Fruit fly (Drosophila melanogaster) whole organism, prepupa: ENCODE data around the gene srl.

ENCODE experiments used
- Blimp-1 ChIP-seq: fragments of 200-800 bp; sonication (Bioruptor generic); optimal IDR thresholded peaks from 3 replicates; lab custom pipeline; 2017; ENCODE audit warnings: missing biosample characterization, missing genetic modification characterization, mild to moderate bottlenecking, moderate library complexity, missing genetic modification reagents
- CG10631 ChIP-seq: fragments of 200-800 bp; sonication (Bioruptor generic); optimal IDR thresholded peaks from 2 replicates; lab custom pipeline; 2016; ENCODE audit warnings: missing biosample characterization, missing genetic modification characterization
- CG10669 ChIP-seq: fragments of 200-800 bp; sonication (Bioruptor generic); optimal IDR thresholded peaks from 3 replicates; lab custom pipeline; 2018; ENCODE audit warnings: missing biosample characterization, mild to moderate bottlenecking, missing genetic modification characterization, moderate library complexity
- CG11762 ChIP-seq: fragments of 200-800 bp; sonication (Bioruptor generic); optimal IDR thresholded peaks from 3 replicates; lab custom pipeline; 2016; ENCODE audit warnings: missing biosample characterization, missing genetic modification characterization; ENCODE audit not compliant: insufficient read depth
- CG11902 ChIP-seq: fragments of 200-800 bp; sonication (Bioruptor generic); optimal IDR thresholded peaks from 3 replicates; lab custom pipeline; 2016; ENCODE audit warnings: missing biosample characterization, missing genetic modification characterization
- CG1621 ChIP-seq: fragments of 200-800 bp; sonication (Bioruptor generic); optimal IDR thresholded peaks from 3 replicates; lab custom pipeline; 2018; ENCODE audit warnings: missing biosample characterization, mild to moderate bottlenecking, missing genetic modification characterization
- CG31627 ChIP-seq: fragments of 200-800 bp; sonication (Bioruptor generic); optimal IDR thresholded peaks from 3 replicates; lab custom pipeline; 2016; ENCODE audit warnings: missing biosample characterization, missing genetic modification characterization
- CG32006 ChIP-seq: fragments of 200-800 bp; sonication (Bioruptor generic); optimal IDR thresholded peaks from 3 replicates; lab custom pipeline; 2017; ENCODE audit warnings: missing biosample characterization, mild to moderate bottlenecking, missing genetic modification characterization
- CG3919 ChIP-seq: fragments of 200-800 bp; sonication (Bioruptor generic); optimal IDR thresholded peaks from 3 replicates; lab custom pipeline; 2016; ENCODE audit warnings: missing biosample characterization, missing genetic modification characterization
- CG6808 ChIP-seq: fragments of 200-800 bp; sonication (Bioruptor generic); optimal IDR thresholded peaks from 3 replicates; lab custom pipeline; 2017; ENCODE audit warnings: missing biosample characterization, missing genetic modification characterization, mild to moderate bottlenecking, moderate library complexity, missing genetic modification reagents
- CG6854 ChIP-seq: fragments of 200-800 bp; sonication (Bioruptor generic); optimal IDR thresholded peaks from 2 replicates; lab custom pipeline; 2017; ENCODE audit warnings: missing biosample characterization, mild to moderate bottlenecking, missing genetic modification characterization
- CG7368 ChIP-seq: fragments of 200-800 bp; sonication (Bioruptor generic); optimal IDR thresholded peaks from 3 replicates; lab custom pipeline; 2016; ENCODE audit warnings: missing biosample characterization, missing genetic modification characterization
- CG8632 ChIP-seq: fragments of 200-800 bp; sonication (Bioruptor generic); optimal IDR thresholded peaks from 3 replicates; lab custom pipeline; 2016; ENCODE audit warnings: missing biosample characterization, missing genetic modification characterization
- Eip75B ChIP-seq: fragments of 200-800 bp; sonication (Bioruptor generic); optimal IDR thresholded peaks from 3 replicates; lab custom pipeline; 2016; ENCODE audit warnings: missing biosample characterization, missing genetic modification characterization
- Eip78C ChIP-seq: fragments of 200-800 bp; sonication (Bioruptor generic); peaks from one replicate; lab custom pipeline; 2016; ENCODE audit warnings: missing biosample characterization, missing genetic modification characterization
- Ets21C ChIP-seq: fragments of 200-800 bp; sonication (Bioruptor generic); optimal IDR thresholded peaks from 3 replicates; lab custom pipeline; 2016; ENCODE audit warnings: missing biosample characterization, missing genetic modification characterization
- Hr4 ChIP-seq: fragments of 200-800 bp; sonication (Bioruptor generic); optimal IDR thresholded peaks from 3 replicates; lab custom pipeline; 2016; ENCODE audit warnings: missing biosample characterization, missing genetic modification characterization
- Lpt ChIP-seq: fragments of 200-800 bp; sonication (Bioruptor generic); optimal IDR thresholded peaks from 3 replicates; lab custom pipeline; 2016; ENCODE audit warnings: missing biosample characterization, missing genetic modification characterization
- Met ChIP-seq: fragments of 200-800 bp; sonication (Bioruptor generic); optimal IDR thresholded peaks from 3 replicates; lab custom pipeline; 2016; ENCODE audit warnings: missing biosample characterization, missing genetic modification characterization
- Sox102F ChIP-seq: fragments of 200-800 bp; sonication (Bioruptor generic); optimal IDR thresholded peaks from 2 replicates; lab custom pipeline; 2016; ENCODE audit warnings: missing biosample characterization, mild to moderate bottlenecking, missing genetic modification characterization
- Sox14 ChIP-seq: fragments of 200-800 bp; sonication (Bioruptor generic); optimal IDR thresholded peaks from 3 replicates; lab custom pipeline; 2016; ENCODE audit warnings: missing biosample characterization, missing genetic modification characterization
- Sox15 ChIP-seq: fragments of 200-800 bp; sonication (Bioruptor generic); optimal IDR thresholded peaks from 3 replicates; lab custom pipeline; 2016; ENCODE audit warnings: missing biosample characterization, missing genetic modification characterization
- cyc ChIP-seq: fragments of 200-800 bp; sonication (Bioruptor generic); optimal IDR thresholded peaks from 3 replicates; lab custom pipeline; 2016; ENCODE audit warnings: missing biosample characterization, missing genetic modification characterization
- dac ChIP-seq: fragments of 200-800 bp; sonication (Bioruptor generic); optimal IDR thresholded peaks from 2 replicates; lab custom pipeline; 2017; ENCODE audit warnings: missing biosample characterization, mild to moderate bottlenecking, missing genetic modification characterization
- dsx ChIP-seq: fragments of 200-800 bp; optimal IDR thresholded peaks from 3 replicates; lab custom pipeline; 2019; ENCODE audit warnings: missing biosample characterization, mild to moderate bottlenecking, missing genetic modification characterization, moderate library complexity; ENCODE audit not compliant: poor library complexity, severe bottlenecking
- eg ChIP-seq: fragments of 200-800 bp; sonication (Bioruptor generic); IDR thresholded peaks from 3 replicates; pipeline ENCODE4 v1.3.6; 2022; ENCODE audit warnings: missing biosample characterization, missing genetic modification characterization
- esn ChIP-seq: fragments of 200-800 bp; sonication (Bioruptor generic); optimal IDR thresholded peaks from 2 replicates; lab custom pipeline; 2016; ENCODE audit warnings: missing biosample characterization, mild to moderate bottlenecking, missing genetic modification characterization, moderate library complexity
- fd85E ChIP-seq: fragments of 200-800 bp; sonication (Bioruptor generic); optimal IDR thresholded peaks from 3 replicates; lab custom pipeline; 2016; ENCODE audit warnings: missing biosample characterization, missing genetic modification characterization
- salr ChIP-seq, 2 experiments: fragments of 200-800 bp; sonication (Bioruptor generic); optimal IDR thresholded peaks; 3 replicates each; lab custom pipeline; 2016 to 2018; ENCODE audit warnings: missing biosample characterization in 2 of 2, missing genetic modification characterization in 2 of 2, mild to moderate bottlenecking in 1 of 2
- svp ChIP-seq: fragments of 200-800 bp; sonication (Bioruptor generic); peaks from one replicate; lab custom pipeline; 2016; ENCODE audit warnings: missing biosample characterization, missing genetic modification characterization
- vri ChIP-seq: fragments of 200-800 bp; sonication (Bioruptor generic); optimal IDR thresholded peaks from 3 replicates; lab custom pipeline; 2016; ENCODE audit warnings: missing biosample characterization, mild to moderate bottlenecking, missing genetic modification characterization

The srl gene

dm6 chr3R:4478220-4479037 lies 49.3 kb upstream of the srl start (continued):
- TF ChIP-seq CG11762 (peak; percentile 73), salr (GFP tag; optimal IDR thresholded peaks at IDR 0.05; lab: Kevin White, UChicago) (peak; percentile 57 to 78), fd85E (peak; percentile 83), Blimp-1 (GFP tag; lab: Kevin White, UChicago) (peak; percentile 53), CG3919 (GFP tag; lab: Kevin White, UChicago) (peak; percentile 92), CG32006 (GFP tag; lab: Kevin White, UChicago) (peak; percentile 77), Sox15 (peak; percentile 80), esn (GFP tag; lab: Kevin White, UChicago) (peak; percentile 95), Lpt (GFP tag; lab: Kevin White, UChicago) (peak; percentile 68), CG11902 (GFP tag; lab: Kevin White, UChicago) (peak; percentile 76), svp (GFP tag; lab: Kevin White, UChicago) (peak; percentile 95), CG1621 (tag; lab: Kevin White, UChicago) (peak; percentile 67), Sox102F (peak; percentile 94), vri (GFP tag; lab: Kevin White, UChicago) (peak; percentile 86), Sox14 (GFP tag; lab: Kevin White, UChicago) (peak; percentile 87), CG6808 (GFP tag; lab: Kevin White, UChicago) (peak; percentile 58)

dm6 chr3R:4476004-4476403 lies 46.9 kb upstream of the srl start:
- no peak for TF ChIP-seq dsx
- no peak for TF ChIP-seq Eip75B (GFP tag; lab: Kevin White, UChicago)
- peak; percentile 13 for TF ChIP-seq Sox102F
- no peak for TF ChIP-seq Met (GFP tag; lab: Kevin White, UChicago)

- no peak for TF ChIP-seq dac (GFP tag; lab: Kevin White, UChicago)
- no peak for TF ChIP-seq CG7368 (GFP tag; lab: Kevin White, UChicago)
- peak; percentile 71 for TF ChIP-seq Blimp-1 (GFP tag; lab: Kevin White, UChicago)
- no peak for TF ChIP-seq cyc (GFP tag; lab: Kevin White, UChicago)
- TF ChIP-seq CG31627 (GFP tag; lab: Kevin White, UChicago): no peak
- no peak for TF ChIP-seq Eip78C (GFP tag; lab: Kevin White, UChicago)
- no peak for TF ChIP-seq Hr4 (GFP tag; lab: Kevin White, UChicago)
- no peak for TF ChIP-seq CG11762
- no peak for TF ChIP-seq esn (GFP tag; lab: Kevin White, UChicago)
- peak; percentile 43 for TF ChIP-seq svp (GFP tag; lab: Kevin White, UChicago)
- no peak for TF ChIP-seq eg
These were observed 46.2 kb upstream of the srl start for dm6 chr3R:4475378-4475777.

- TF ChIP-seq CG6854 (GFP tag; lab: Kevin White, UChicago) (peak; percentile 79), CG10669 (GFP tag; lab: Kevin White, UChicago) (no peak), CG10631 (GFP tag; lab: Kevin White, UChicago) (no peak), cyc (GFP tag; lab: Kevin White, UChicago) (no peak), CG8632 (GFP tag; lab: Kevin White, UChicago) (no peak), Sox14 (GFP tag; lab: Kevin White, UChicago) (no peak), Blimp-1 (GFP tag; lab: Kevin White, UChicago) (peak; percentile 49), Sox15 (no peak), Ets21C (GFP tag; lab: Kevin White, UChicago) (no peak), CG1621 (tag; lab: Kevin White, UChicago) (no peak)
These were observed 43.5 kb upstream of the srl start for dm6 chr3R:4472694-4472975.
